Worm (Caenorhabditis elegans): ENCODE data around the gene gst-39.

DNA sequence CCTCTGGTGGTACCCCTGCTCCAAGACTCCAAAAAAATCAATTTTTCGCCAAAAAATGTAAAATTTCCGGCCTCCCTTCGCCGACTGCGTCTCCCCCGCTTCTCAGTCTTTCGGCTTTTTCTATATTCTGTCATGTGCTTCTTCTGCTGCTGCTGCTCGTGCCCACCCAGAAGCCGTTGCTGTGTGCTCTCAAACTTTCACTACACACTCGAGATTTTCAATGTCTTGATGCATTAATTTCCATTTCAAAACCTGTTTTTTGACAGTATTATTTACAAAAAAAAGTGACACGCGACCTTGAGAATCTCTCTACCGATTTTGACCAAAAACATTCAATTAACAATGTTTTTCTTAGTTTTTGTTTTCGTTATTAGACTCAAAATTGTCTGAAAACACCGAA is 37.6 kb upstream of the gst-39 start:
- TF ChIP-seq ztf-29 (GFP tag; IDR thresholded peaks at IDR 0.05): no peak
- no peak for TF ChIP-seq med-1 (GFP tag; optimal IDR thresholded peaks at IDR 0.05; ENCODE audit: insufficient read depth)
- TF ChIP-seq ztf-23 (GFP tag; IDR thresholded peaks at IDR 0.05): no peak
- TF ChIP-seq T22C8.4 (GFP tag; IDR thresholded peaks at IDR 0.05): no peak
- TF ChIP-seq klf-2 (GFP tag; conservative IDR thresholded peaks at IDR 0.05): no peak

All from whole organism, midembryonic.